Worm (Caenorhabditis elegans): ENCODE results near the gene R02D5.9.

ce11 chrV:14504120-14504519 is 6.8 kb downstream of the R02D5.9 start:
- no peak for TF ChIP-seq unc-62 (GFP tag; optimal IDR thresholded peaks at IDR 0.05 in 1 of 2)
- TF ChIP-seq unc-62 (tag; optimal IDR thresholded peaks at IDR 0.05): no peak
- no peak for TF ChIP-seq fos-1 (tag; optimal IDR thresholded peaks at IDR 0.05)
- no peak for TF ChIP-seq fkh-10 (GFP tag; optimal IDR thresholded peaks at IDR 0.05)
- no peak for TF ChIP-seq hlh-30 (tag; optimal IDR thresholded peaks at IDR 0.05; ENCODE audit: insufficient read depth)
- no peak for TF ChIP-seq ctbp-1 (GFP tag; IDR thresholded peaks at IDR 0.05)
- TF ChIP-seq lin-1 (GFP tag; IDR thresholded peaks at IDR 0.05): no peak
- TF ChIP-seq D1046.2 (GFP tag; IDR thresholded peaks at IDR 0.05): no peak
- TF ChIP-seq Y75B8A.6 (GFP tag; IDR thresholded peaks at IDR 0.05): no peak
- no peak for TF ChIP-seq nhr-41 (GFP tag; IDR thresholded peaks at IDR 0.05)

Measured in whole organism, L4 larva.